Worm (Caenorhabditis elegans) whole organism, late embryonic: ENCODE measurements around the gene F49F1.9.
"Not testable (repeated sequence)": the region's sequence is repeated elsewhere in the genome, so short reads cannot be mapped to it uniquely, and the experiment has no call there.

Source experiments
- ama-1 ChIP-seq: fragments of 150-350 bp; optimal IDR thresholded peaks from 2 replicates; lab custom pipeline; 2014
- ceh-30 ChIP-seq: fragments of 150-350 bp; optimal IDR thresholded peaks from 2 replicates; lab custom pipeline; 2014; ENCODE audit warnings: missing biosample characterization, missing genetic modification characterization
- ceh-6 ChIP-seq: fragments of 200-800 bp; sonication (Bioruptor generic); optimal IDR thresholded peaks from 2 replicates; lab custom pipeline; 2018; ENCODE audit warnings: mild to moderate bottlenecking, missing genetic modification characterization, missing compliant biosample characterization
- elt-2 ChIP-seq: sonication (generic microtip); optimal IDR thresholded peaks from 2 replicates; lab custom pipeline; 2016; ENCODE audit warnings: missing genetic modification reagents, missing genetic modification characterization, missing compliant biosample characterization
- fax-1 ChIP-seq: sonication (generic microtip); optimal IDR thresholded peaks from 2 replicates; lab custom pipeline; 2016; ENCODE audit warnings: missing genotype, missing genetic modification characterization, missing compliant biosample characterization
- hlh-13 ChIP-seq: fragments of 200-800 bp; sonication (Bioruptor generic); optimal IDR thresholded peaks from 2 replicates; lab custom pipeline; 2018; ENCODE audit warnings: mild to moderate bottlenecking, missing genetic modification characterization, missing compliant biosample characterization
- hlh-15 ChIP-seq: sonication (generic microtip); optimal IDR thresholded peaks from 2 replicates; lab custom pipeline; 2016; ENCODE audit warnings: missing genetic modification characterization, missing compliant biosample characterization
- nfya-1 ChIP-seq: sonication (generic microtip); optimal IDR thresholded peaks from 2 replicates; lab custom pipeline; 2017; ENCODE audit warnings: missing genetic modification characterization, mild to moderate bottlenecking, missing compliant biosample characterization, antibody characterized with exemption, moderate library complexity
- pag-3 ChIP-seq: sonication (generic microtip); optimal IDR thresholded peaks from 2 replicates; lab custom pipeline; 2016; ENCODE audit warnings: missing compliant biosample characterization, missing genetic modification characterization, borderline replicate concordance
- pha-2 ChIP-seq: sonication (generic microtip); optimal IDR thresholded peaks from 2 replicates; lab custom pipeline; 2017; ENCODE audit warnings: mild to moderate bottlenecking, missing genetic modification characterization, missing compliant biosample characterization
- pha-4 ChIP-seq: fragments of 150-350 bp; optimal IDR thresholded peaks from 2 replicates; lab custom pipeline; 2018; ENCODE audit warnings: missing biosample characterization, missing genetic modification reagents, missing genetic modification characterization
- pqm-1 ChIP-seq: sonication (generic microtip); optimal IDR thresholded peaks from 2 replicates; lab custom pipeline; 2016; ENCODE audit warnings: missing genetic modification characterization, missing compliant biosample characterization
- tbx-7 ChIP-seq: sonication (generic microtip); optimal IDR thresholded peaks from 2 replicates; lab custom pipeline; 2016; ENCODE audit warnings: missing genotype, missing genetic modification characterization, missing compliant biosample characterization

DNA sequence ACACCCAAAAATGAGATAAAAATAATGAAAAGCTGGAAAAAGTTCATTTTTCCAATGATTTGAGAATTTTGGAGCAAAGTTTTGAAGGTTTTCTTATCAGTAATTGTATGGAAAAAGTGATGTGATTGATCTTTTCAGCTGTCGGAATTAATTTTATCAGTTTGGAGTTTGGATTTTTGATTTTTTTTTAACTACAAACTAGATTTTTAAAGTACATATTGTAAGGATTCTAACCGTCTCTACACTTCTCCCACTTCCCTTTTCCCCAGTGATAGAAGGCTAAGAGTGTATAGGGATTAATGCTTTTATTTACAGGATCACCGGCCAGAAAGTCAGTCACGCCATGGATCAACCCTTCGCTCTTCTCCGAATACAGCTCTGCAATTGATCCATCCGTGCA is 11.7 kb downstream of the F49F1.9 start, which contains the start of gene F49F1.7:
- not testable (repeated sequence) for TF ChIP-seq pqm-1 (tag; lab: Kevin White, UChicago); pag-3; fax-1 (tag; lab: Kevin White, UChicago); tbx-7 (tag; lab: Kevin White, UChicago); ceh-30 (tag; lab: Kevin White, UChicago); nfya-1 (tag; lab: Kevin White, UChicago); pha-4 (tag; lab: Kevin White, UChicago); elt-2 (tag; lab: Kevin White, UChicago); pha-2; hlh-13 (GFP tag; lab: Kevin White, UChicago); ceh-6; hlh-15 (tag; lab: Kevin White, UChicago); ama-1
